Fruit fly (Drosophila melanogaster) whole organism, prepupa: Measurements from ENCODE around the gene DAAM.

ENCODE experiments used
- Blimp-1 ChIP-seq: fragments of 200-800 bp; sonication (Bioruptor generic); optimal IDR thresholded peaks from 3 replicates; lab custom pipeline; 2017; ENCODE audit warnings: missing biosample characterization, missing genetic modification characterization, mild to moderate bottlenecking, moderate library complexity, missing genetic modification reagents
- CG15336 ChIP-seq: fragments of 200-800 bp; sonication (Bioruptor generic); IDR thresholded peaks from 2 replicates; pipeline ENCODE4 v1.3.6; 2022; ENCODE audit warnings: missing biosample characterization, missing genetic modification characterization
- CG16779 ChIP-seq: fragments of 200-800 bp; sonication (Bioruptor generic); optimal IDR thresholded peaks from 3 replicates; lab custom pipeline; 2017; ENCODE audit warnings: missing biosample characterization, mild to moderate bottlenecking, missing genetic modification characterization
- CG34406 ChIP-seq: fragments of 200-800 bp; sonication (Bioruptor generic); optimal IDR thresholded peaks from 3 replicates; lab custom pipeline; 2016; ENCODE audit warnings: missing biosample characterization, missing genetic modification characterization
- CG3919 ChIP-seq: fragments of 200-800 bp; sonication (Bioruptor generic); optimal IDR thresholded peaks from 3 replicates; lab custom pipeline; 2016; ENCODE audit warnings: missing biosample characterization, missing genetic modification characterization
- CG7368 ChIP-seq: fragments of 200-800 bp; sonication (Bioruptor generic); optimal IDR thresholded peaks from 3 replicates; lab custom pipeline; 2016; ENCODE audit warnings: missing biosample characterization, missing genetic modification characterization
- CG8632 ChIP-seq: fragments of 200-800 bp; sonication (Bioruptor generic); optimal IDR thresholded peaks from 3 replicates; lab custom pipeline; 2016; ENCODE audit warnings: missing biosample characterization, missing genetic modification characterization
- Eip78C ChIP-seq: fragments of 200-800 bp; sonication (Bioruptor generic); peaks from one replicate; lab custom pipeline; 2016; ENCODE audit warnings: missing biosample characterization, missing genetic modification characterization
- Gug ChIP-seq: fragments of 200-800 bp; sonication (Bioruptor generic); IDR thresholded peaks from 2 replicates; pipeline ENCODE4 v1.3.6; 2022; ENCODE audit warnings: missing biosample characterization, missing genetic modification characterization
- Hr4 ChIP-seq: fragments of 200-800 bp; sonication (Bioruptor generic); optimal IDR thresholded peaks from 3 replicates; lab custom pipeline; 2016; ENCODE audit warnings: missing biosample characterization, missing genetic modification characterization
- OdsH ChIP-seq: fragments of 200-800 bp; sonication (Bioruptor generic); optimal IDR thresholded peaks from 3 replicates; lab custom pipeline; 2016; ENCODE audit warnings: missing biosample characterization, missing genetic modification characterization
- acj6 ChIP-seq: fragments of 200-800 bp; sonication (Bioruptor generic); optimal IDR thresholded peaks from 3 replicates; lab custom pipeline; 2016; ENCODE audit warnings: missing biosample characterization, missing genetic modification characterization

DNA sequence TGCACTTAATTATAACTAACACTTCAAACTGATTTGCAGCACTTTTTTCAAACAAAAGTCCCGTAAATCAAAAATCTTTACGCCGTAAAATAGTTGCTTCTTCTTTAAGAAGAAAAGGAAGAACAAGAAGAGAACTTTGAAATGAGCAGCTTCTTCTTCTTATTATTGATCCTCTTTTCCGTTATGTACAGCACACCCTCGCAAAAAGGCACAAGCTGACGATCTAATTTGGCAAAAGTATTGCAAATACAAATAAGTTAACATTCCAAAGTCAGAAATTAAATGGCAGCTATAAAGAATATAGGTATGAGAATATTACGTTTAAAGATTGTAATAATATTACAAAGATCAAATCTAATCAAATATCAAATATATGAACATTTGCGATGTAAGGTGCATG lies 19.4 kb upstream of the DAAM start, which contains the start of gene CG11409:
- TF ChIP-seq acj6 (GFP tag; lab: Kevin White, UChicago) (peak; percentile 28), CG15336 (GFP tag; lab: Robert Waterston, UW) (no peak), CG34406 (GFP tag; lab: Kevin White, UChicago) (no peak), CG7368 (GFP tag; lab: Kevin White, UChicago) (no peak), CG8632 (GFP tag; lab: Kevin White, UChicago) (no peak), Gug (GFP tag; lab: Robert Waterston, UW) (no peak), OdsH (no peak), Eip78C (no peak), CG16779 (no peak), Blimp-1 (GFP tag; lab: Kevin White, UChicago) (no peak), Hr4 (GFP tag; lab: Kevin White, UChicago) (no peak), CG3919 (GFP tag; lab: Kevin White, UChicago) (no peak)
